Worm (Caenorhabditis elegans): Measurements from ENCODE around the gene C37H5.14.

C37H5.14 gene

ce11 chrV:4844591-4844990 lies 10.4 kb upstream of the C37H5.14 start, which contains the start of gene abhd-5.2:
TSS of gene abhd-5.2 (plus strand) at chrV:4844685.
- no peak for TF ChIP-seq unc-62 (GFP tag; optimal IDR thresholded peaks at IDR 0.05)

DNA sequence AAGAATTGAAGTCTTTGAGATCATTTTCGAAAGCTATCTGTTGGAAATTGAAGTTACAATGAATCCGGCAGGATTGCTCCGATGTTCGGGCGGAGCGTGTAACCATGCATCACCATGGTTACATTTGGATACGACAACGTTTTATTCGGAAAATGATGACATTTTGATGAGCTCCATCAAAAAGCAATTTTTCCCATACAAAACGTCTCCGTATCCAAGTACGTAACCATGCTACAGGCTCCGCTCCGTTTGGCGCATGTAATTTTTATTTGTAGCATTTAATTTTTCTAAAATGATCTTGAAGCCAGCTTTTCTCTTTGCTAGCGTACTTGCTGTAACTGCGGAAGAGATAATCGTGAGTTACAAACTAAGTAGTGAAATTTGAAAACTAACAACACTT lies 8.4 kb upstream of the C37H5.14 start, which contains the start of the genes cwp-2 and cwp-3:
Gene cwp-2 (minus strand): TSS at position 101 of the 400 bp plus-strand sequence.
Gene cwp-3 (plus strand): TSS at position 293 of the 400 bp plus-strand sequence.
- TF ChIP-seq unc-62 (GFP tag; optimal IDR thresholded peaks at IDR 0.05): no peak

DNA sequence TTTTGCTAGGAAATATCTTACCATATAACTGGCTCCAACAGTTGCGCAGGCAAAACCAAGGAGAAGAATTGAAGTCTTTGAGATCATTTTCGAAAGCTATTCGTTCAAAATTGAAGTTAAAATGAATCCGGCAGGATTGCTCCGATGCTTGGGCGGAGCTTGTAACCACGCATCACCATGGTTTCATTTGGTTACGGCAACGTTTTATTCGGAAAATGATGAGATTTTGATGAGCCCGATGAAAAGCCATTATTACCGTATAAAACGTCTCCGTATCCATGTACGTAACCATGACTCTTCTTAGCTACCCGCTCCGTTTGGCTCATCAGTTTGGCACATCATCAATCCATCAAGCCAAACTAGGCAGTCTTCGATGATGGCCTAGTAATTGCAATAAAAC lies 7.0 kb upstream of the C37H5.14 start, which contains the start of gene cwp-1:
Gene cwp-1 (minus strand): TSS at position 101 of the 400 bp plus-strand sequence.
- no peak for TF ChIP-seq unc-62 (GFP tag; optimal IDR thresholded peaks at IDR 0.05)

DNA sequence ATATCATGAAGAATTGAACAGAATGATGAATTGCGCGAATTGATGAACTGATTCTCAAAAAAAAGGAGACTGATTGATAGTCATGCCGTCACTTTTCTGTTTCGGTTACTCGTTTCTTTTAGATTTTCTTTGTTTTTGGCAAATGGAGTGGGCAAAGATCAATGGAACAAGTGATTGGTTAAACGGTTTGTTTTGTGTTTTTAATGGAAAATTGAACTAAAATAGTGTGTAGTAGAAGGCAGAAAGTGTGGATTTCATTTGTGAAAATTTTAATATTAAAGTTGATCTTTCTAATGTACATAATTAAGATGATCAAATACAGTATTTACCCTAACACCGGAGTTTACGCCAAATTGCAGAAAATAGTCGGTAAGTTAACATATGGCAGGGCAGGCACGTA lies 5.7 kb upstream of the C37H5.14 start, which contains the start of gene nas-9:
Gene nas-9 (minus strand): TSS at position 101 of the 400 bp plus-strand sequence.
- no peak for TF ChIP-seq unc-62 (GFP tag; optimal IDR thresholded peaks at IDR 0.05)

- TF ChIP-seq unc-62 (GFP tag; optimal IDR thresholded peaks at IDR 0.05): no peak
Observed at ce11 chrV:4826710-4827380, 7.3 kb downstream of the C37H5.14 start, which contains the start of the genes hsp-6 and C37H5.5. TSS of gene hsp-6 (minus strand) at chrV:4826760. TSS of gene C37H5.5 (plus strand) at chrV:4827360.

ce11 chrV:4823683-4824391 lies 10.3 kb downstream of the C37H5.14 start:
- no peak for TF ChIP-seq unc-62 (GFP tag; optimal IDR thresholded peaks at IDR 0.05)

ce11 chrV:4823323-4823682 lies 10.9 kb downstream of the C37H5.14 start, which contains the start of gene adss-1:
TSS of gene adss-1 (minus strand) at chrV:4823423.
- no peak for TF ChIP-seq unc-62 (GFP tag; optimal IDR thresholded peaks at IDR 0.05)

DNA sequence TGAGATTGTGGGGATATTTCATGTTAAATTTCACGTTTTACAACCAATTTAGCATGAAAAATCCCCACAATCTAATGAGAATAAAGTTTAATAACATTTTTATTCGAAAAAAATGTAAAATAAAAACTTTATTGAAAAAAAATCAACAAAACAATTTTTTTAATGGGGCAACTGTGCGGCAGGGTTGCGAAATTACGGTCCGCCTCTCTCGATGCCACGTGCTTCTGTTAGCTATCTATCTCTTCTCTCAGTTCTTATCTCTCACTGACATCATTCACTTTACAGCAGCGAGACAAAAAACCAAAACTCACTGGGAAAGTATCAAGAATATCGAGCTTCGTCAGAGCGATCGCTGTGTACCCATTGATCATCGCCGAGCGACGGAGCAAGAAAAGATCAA lies 13.6 kb downstream of the C37H5.14 start:
- TF ChIP-seq unc-62 (GFP tag; optimal IDR thresholded peaks at IDR 0.05): no peak

ce11 chrV:4818563-4818962 lies 15.6 kb downstream of the C37H5.14 start, which contains the start of gene ccep-97:
TSS of gene ccep-97 (minus strand) at chrV:4818663.
- TF ChIP-seq unc-62 (GFP tag; optimal IDR thresholded peaks at IDR 0.05): no peak

- no peak for TF ChIP-seq unc-62 (GFP tag; optimal IDR thresholded peaks at IDR 0.05)
Observed at ce11 chrV:4813825-4814224, 20.4 kb downstream of the C37H5.14 start.

ce11 chrV:4810653-4811052 lies 23.5 kb downstream of the C37H5.14 start:
- TF ChIP-seq unc-62 (GFP tag; optimal IDR thresholded peaks at IDR 0.05): no peak

DNA sequence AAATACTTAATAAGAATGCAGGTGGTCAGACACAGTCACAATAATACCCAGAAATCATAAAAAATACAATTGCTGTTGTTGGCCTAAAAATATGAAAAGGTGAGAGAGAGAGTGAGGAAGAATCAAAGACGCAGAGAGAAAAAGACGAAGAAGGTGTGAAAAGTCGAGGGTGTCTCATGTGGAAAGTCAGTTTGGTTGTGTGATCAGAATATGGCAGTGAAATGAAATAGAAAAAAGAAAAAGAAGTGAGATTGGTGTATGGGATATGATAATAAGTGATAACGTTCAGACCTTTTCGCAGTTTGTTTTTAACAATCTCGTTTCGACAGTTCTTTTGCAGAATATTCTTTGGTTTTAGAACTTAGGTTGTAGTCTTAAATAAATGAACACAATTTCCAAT lies 27.3 kb downstream of the C37H5.14 start:
- TF ChIP-seq unc-62 (GFP tag; optimal IDR thresholded peaks at IDR 0.05): no peak

DNA sequence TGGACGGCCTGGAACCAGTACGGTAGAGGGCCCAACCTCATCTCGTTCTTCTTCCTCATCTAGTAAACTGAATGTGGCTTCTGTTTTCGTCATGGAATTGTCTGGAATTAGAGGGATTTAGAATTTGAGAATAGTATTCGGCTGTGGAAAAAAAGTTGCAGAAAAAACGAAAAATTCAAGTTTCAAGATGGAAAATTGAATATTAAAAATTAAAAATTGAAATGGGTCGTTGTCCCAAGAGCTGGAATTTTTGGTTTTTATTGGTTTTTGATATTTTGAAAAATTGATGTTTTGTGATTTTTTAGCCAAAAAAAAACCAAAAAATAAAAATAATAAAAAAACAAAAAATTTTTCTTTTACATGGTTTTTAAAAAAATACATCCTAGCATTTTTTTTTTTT lies 28.3 kb downstream of the C37H5.14 start, which contains the start of gene R02F11.3:
Gene R02F11.3 (minus strand): TSS at position 101 of the 400 bp plus-strand sequence.
- TF ChIP-seq unc-62 (GFP tag; optimal IDR thresholded peaks at IDR 0.05): no peak

- no peak for TF ChIP-seq unc-62 (GFP tag; optimal IDR thresholded peaks at IDR 0.05)
Observed at ce11 chrV:4801943-4802342, 32.2 kb downstream of the C37H5.14 start.

DNA sequence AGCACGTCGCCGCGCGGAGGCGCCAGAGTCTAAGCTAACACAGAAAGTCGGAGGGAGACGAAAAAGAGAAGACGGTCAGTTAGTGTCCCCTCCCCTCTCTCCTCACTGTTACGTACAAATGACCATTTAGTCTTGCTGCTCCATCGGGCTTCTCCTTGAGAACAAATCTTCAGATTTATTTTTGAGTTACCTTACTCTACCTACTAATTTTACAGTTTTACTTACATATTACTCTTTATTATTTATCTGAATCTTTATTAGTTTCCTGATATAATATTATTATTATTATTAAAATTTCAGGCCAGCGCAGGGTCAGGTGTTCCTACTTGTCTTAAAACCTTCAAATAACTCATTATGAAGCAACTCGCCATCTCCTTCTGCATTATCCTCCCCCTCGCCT lies 33.4 kb downstream of the C37H5.14 start, which contains the start of gene R02F11.1:
Gene R02F11.1 (plus strand): TSS at position 301 of the 400 bp plus-strand sequence.
- no peak for TF ChIP-seq unc-62 (GFP tag; optimal IDR thresholded peaks at IDR 0.05)

ce11 chrV:4794308-4794707 lies 39.9 kb downstream of the C37H5.14 start, which contains the start of gene R02F11.2:
TSS of gene R02F11.2 (plus strand) at chrV:4794599.
- no peak for TF ChIP-seq unc-62 (GFP tag; optimal IDR thresholded peaks at IDR 0.05)
